Fruit fly (Drosophila melanogaster) whole organism, embryonic: ENCODE results near the gene Gcna.

Source experiments
- CG3163 ChIP-seq: fragments of 200-800 bp; sonication (Bioruptor generic); optimal IDR thresholded peaks from 3 replicates; lab custom pipeline; 2016; ENCODE audit warnings: missing biosample characterization, missing genetic modification characterization
- CoRest ChIP-seq: fragments of 200-800 bp; sonication (Bioruptor generic); optimal IDR thresholded peaks from 3 replicates; lab custom pipeline; 2018; ENCODE audit warnings: missing biosample characterization, mild to moderate bottlenecking, missing genetic modification characterization, moderate library complexity
- CrebB ChIP-seq: fragments of 200-800 bp; sonication (Bioruptor generic); optimal IDR thresholded peaks from 3 replicates; lab custom pipeline; 2018; ENCODE audit warnings: missing biosample characterization, mild to moderate bottlenecking, missing genetic modification characterization
- ssp ChIP-seq: fragments of 200-800 bp; sonication (Bioruptor generic); IDR thresholded peaks from 2 replicates; pipeline ENCODE4 v1.3.6; 2022; ENCODE audit warnings: missing biosample characterization, missing genetic modification characterization

DNA sequence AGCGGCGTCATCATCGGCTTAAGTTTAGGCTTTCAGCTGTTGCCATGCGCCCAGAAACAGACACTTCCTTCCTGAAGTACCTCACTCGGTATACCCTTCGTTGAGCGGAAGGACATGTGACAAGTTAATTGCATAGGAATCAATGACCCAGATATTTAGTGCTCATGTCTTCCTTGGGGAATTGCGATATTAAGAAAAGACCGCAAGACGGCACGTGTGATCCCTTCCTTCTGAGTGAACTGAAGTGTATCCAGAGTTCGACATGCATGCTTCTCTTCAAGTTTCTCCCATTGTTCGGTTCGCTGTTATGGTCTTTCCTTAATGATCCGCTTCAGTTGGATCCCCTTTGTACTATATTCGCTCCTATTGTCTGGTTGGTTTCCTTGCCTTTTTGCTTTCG lies 25.1 kb downstream of the Gcna start:
- TF ChIP-seq CoRest (tag; lab: Kevin White, UChicago) (no peak), CrebB (no peak), CG3163 (GFP tag; lab: Kevin White, UChicago) (no peak), ssp (GFP tag; lab: Robert Waterston, UW) (no peak)
